Fruit fly (Drosophila melanogaster) whole organism, wandering third instar larva: ENCODE data around the gene mRpS10.

Experiments
- Vsx2 ChIP-seq: fragments of 200-300, 225-300 bp; sonication (Bioruptor generic); optimal IDR thresholded peaks from 2 replicates; lab custom pipeline; 2018; ENCODE audit warnings: missing biosample characterization, missing genetic modification characterization; ENCODE audit not compliant: partially characterized antibody
- br ChIP-seq: fragments of 200-800 bp; sonication (Bioruptor generic); optimal IDR thresholded peaks from 2 replicates; lab custom pipeline; 2016; ENCODE audit warnings: missing biosample characterization, missing genetic modification characterization
- lola ChIP-seq: fragments of >200 bp; optimal IDR thresholded peaks from 2 replicates; lab custom pipeline; 2017; ENCODE audit warnings: missing biosample characterization, missing genetic modification characterization
- pan ChIP-seq: fragments of >200 bp; optimal IDR thresholded peaks from 2 replicates; lab custom pipeline; 2017

- TF ChIP-seq pan (lab: Kevin White, UChicago) = no peak
- TF ChIP-seq Vsx2 = peak; percentile 92
- TF ChIP-seq br = peak; percentile 74
- TF ChIP-seq lola (GFP tag; lab: Kevin White, UChicago) = no peak
Measured at dm6 chr3R:15196134-15197034, 33.1 kb upstream of the mRpS10 start, which contains the start of the genes Kpc1 and CG42542.
